Worm (Caenorhabditis elegans) whole organism, L3 larva: ENCODE results near the gene bgnt-1.5.

Experiments
- R02D3.7 ChIP-seq: fragments of 150-350 bp; optimal IDR thresholded peaks from 2 replicates; lab custom pipeline; 2014; ENCODE audit warnings: missing biosample characterization, missing genetic modification characterization
- ZK546.5 ChIP-seq: sonication (generic microtip); optimal IDR thresholded peaks from 2 replicates; lab custom pipeline; 2017; ENCODE audit warnings: missing biosample characterization, missing genetic modification characterization
- aly-2 ChIP-seq: fragments of 150-350 bp; optimal IDR thresholded peaks from 2 replicates; lab custom pipeline; 2014; ENCODE audit warnings: missing biosample characterization, missing genetic modification characterization
- ceh-28 ChIP-seq: fragments of 150-350 bp; optimal IDR thresholded peaks from 2 replicates; lab custom pipeline; 2014; ENCODE audit warnings: missing biosample characterization, missing genetic modification reagents, missing genetic modification characterization
- ceh-82 ChIP-seq: fragments of 150-350 bp; optimal IDR thresholded peaks from 2 replicates; lab custom pipeline; 2014; ENCODE audit warnings: missing biosample characterization, missing genetic modification characterization
- ceh-9 ChIP-seq: sonication (generic microtip); optimal IDR thresholded peaks from 2 replicates; lab custom pipeline; 2018; ENCODE audit warnings: missing biosample characterization, missing genetic modification characterization
- egl-27 ChIP-seq: sonication (generic microtip); optimal IDR thresholded peaks from 4 replicates; lab custom pipeline; 2017; ENCODE audit warnings: missing biosample characterization, missing genetic modification reagents, missing genetic modification characterization
- egl-5 ChIP-seq: fragments of 150-350 bp; optimal IDR thresholded peaks from 2 replicates; lab custom pipeline; 2017; ENCODE audit warnings: missing biosample characterization, missing genetic modification reagents, missing genetic modification characterization, inconsistent platforms
- elt-1 ChIP-seq: fragments of 150-350 bp; optimal IDR thresholded peaks from 2 replicates; lab custom pipeline; 2014; ENCODE audit warnings: missing biosample characterization, missing genetic modification characterization
- elt-2 ChIP-seq: sonication (generic microtip); optimal IDR thresholded peaks from 2 replicates; lab custom pipeline; 2016; ENCODE audit warnings: missing genetic modification reagents, mild to moderate bottlenecking, missing genetic modification characterization, missing compliant biosample characterization
- elt-3 ChIP-seq, 3 experiments: fragments of 150-350 bp in 1 of 3; sonication (generic microtip) in 2 of 3; optimal IDR thresholded peaks; 2 replicates in 2 of 3; 4 replicates in 1 of 3; lab custom pipeline; 2014 to 2017; ENCODE audit warnings: missing biosample characterization in 3 of 3, missing genetic modification characterization in 3 of 3
- eor-1 ChIP-seq, 2 experiments: fragments of 150-350 bp; optimal IDR thresholded peaks; 2 replicates each; lab custom pipeline; 2014 to 2018; ENCODE audit warnings: missing biosample characterization in 2 of 2, missing genetic modification characterization in 2 of 2
- fkh-10 ChIP-seq: sonication (generic microtip); optimal IDR thresholded peaks from 2 replicates; lab custom pipeline; 2017; ENCODE audit warnings: missing biosample characterization, missing genetic modification reagents, missing genetic modification characterization
- fos-1 ChIP-seq: fragments of 150-350 bp; optimal IDR thresholded peaks from 2 replicates; lab custom pipeline; 2014; ENCODE audit warnings: missing biosample characterization, missing genetic modification characterization
- jun-1 ChIP-seq: fragments of 150-350 bp; optimal IDR thresholded peaks from 2 replicates; lab custom pipeline; 2014; ENCODE audit warnings: missing biosample characterization, missing genetic modification reagents, missing genetic modification characterization
- lin-15B ChIP-seq: fragments of 150-350 bp; optimal IDR thresholded peaks from 2 replicates; lab custom pipeline; 2014; ENCODE audit warnings: missing biosample characterization, missing genetic modification characterization
- lin-39 ChIP-seq: fragments of 150-350 bp; optimal IDR thresholded peaks from 2 replicates; lab custom pipeline; 2018; ENCODE audit warnings: missing biosample characterization, missing genetic modification reagents, missing genetic modification characterization
- mdl-1 ChIP-seq: fragments of 150-350 bp; optimal IDR thresholded peaks from 2 replicates; lab custom pipeline; 2014; ENCODE audit warnings: missing biosample characterization, missing genetic modification characterization
- mml-1 ChIP-seq: fragments of 150-350 bp; sonication (generic microtip); optimal IDR thresholded peaks from 3 replicates; lab custom pipeline; 2014; ENCODE audit warnings: missing biosample characterization, missing genetic modification characterization
- nhr-12 ChIP-seq: fragments of 150-350 bp; optimal IDR thresholded peaks from 2 replicates; lab custom pipeline; 2014; ENCODE audit warnings: missing biosample characterization, missing genetic modification characterization
- nhr-23 ChIP-seq: fragments of 150-350 bp; optimal IDR thresholded peaks from 2 replicates; lab custom pipeline; 2014; ENCODE audit warnings: missing biosample characterization, missing genetic modification reagents, missing genetic modification characterization
- nhr-25 ChIP-seq: sonication (generic microtip); optimal IDR thresholded peaks from 2 replicates; lab custom pipeline; 2017; ENCODE audit warnings: missing biosample characterization, missing genetic modification characterization
- nhr-28 ChIP-seq: fragments of 150-350 bp; optimal IDR thresholded peaks from 2 replicates; lab custom pipeline; 2014; ENCODE audit warnings: missing biosample characterization, missing genetic modification characterization
- nhr-43 ChIP-seq: sonication (generic microtip); optimal IDR thresholded peaks from 2 replicates; lab custom pipeline; 2016; ENCODE audit warnings: mild to moderate bottlenecking, missing genetic modification characterization, missing compliant biosample characterization; ENCODE audit not compliant: poor library complexity, severe bottlenecking
- nhr-67 ChIP-seq: fragments of 150-350 bp; optimal IDR thresholded peaks from 2 replicates; lab custom pipeline; 2014; ENCODE audit warnings: missing biosample characterization, missing genetic modification characterization
- nhr-76 ChIP-seq: fragments of 150-350 bp; sonication (generic microtip); optimal IDR thresholded peaks from 5 replicates; lab custom pipeline; 2014; ENCODE audit warnings: missing biosample characterization, missing genetic modification characterization
- nhr-77 ChIP-seq: fragments of 150-350 bp; optimal IDR thresholded peaks from 2 replicates; lab custom pipeline; 2014; ENCODE audit warnings: missing biosample characterization, missing genetic modification characterization
- pha-4 ChIP-seq: fragments of 150-350 bp; optimal IDR thresholded peaks from 2 replicates; lab custom pipeline; 2014; ENCODE audit warnings: missing biosample characterization, missing genetic modification reagents, missing genetic modification characterization
- pqm-1 ChIP-seq: fragments of 150-350 bp; optimal IDR thresholded peaks from 2 replicates; lab custom pipeline; 2017; ENCODE audit warnings: missing biosample characterization, missing genetic modification characterization, inconsistent platforms
- sea-2 ChIP-seq: fragments of 150-350 bp; sonication (generic microtip); optimal IDR thresholded peaks from 4 replicates; lab custom pipeline; 2014; ENCODE audit warnings: missing biosample characterization, missing genetic modification reagents, missing genetic modification characterization
- skn-1 ChIP-seq: fragments of 150-350 bp; optimal IDR thresholded peaks from 2 replicates; lab custom pipeline; 2014; ENCODE audit warnings: missing biosample characterization, missing genetic modification characterization
- snpc-4 ChIP-seq: fragments of 150-350 bp; optimal IDR thresholded peaks from 2 replicates; lab custom pipeline; 2014; ENCODE audit warnings: missing biosample characterization, missing genetic modification characterization
- tbx-2 ChIP-seq: sonication (generic microtip); optimal IDR thresholded peaks from 2 replicates; lab custom pipeline; 2016; ENCODE audit warnings: mild to moderate bottlenecking, missing genetic modification characterization, missing compliant biosample characterization
- unc-39 ChIP-seq: sonication (generic microtip); optimal IDR thresholded peaks from 4 replicates; lab custom pipeline; 2017; ENCODE audit warnings: missing biosample characterization, missing genetic modification characterization
- unc-62 ChIP-seq: fragments of 150-350 bp; sonication (generic microtip); optimal IDR thresholded peaks from 4 replicates; lab custom pipeline; 2014; ENCODE audit warnings: missing biosample characterization, missing genetic modification reagents, missing genetic modification characterization
- ztf-11 ChIP-seq: fragments of 150-350 bp; optimal IDR thresholded peaks from 2 replicates; lab custom pipeline; 2014; ENCODE audit warnings: missing biosample characterization, missing genetic modification characterization
- ztf-4 ChIP-seq: fragments of 150-350 bp; optimal IDR thresholded peaks from 2 replicates; lab custom pipeline; 2014; ENCODE audit warnings: missing biosample characterization, missing genetic modification characterization

The bgnt-1.5 gene

DNA sequence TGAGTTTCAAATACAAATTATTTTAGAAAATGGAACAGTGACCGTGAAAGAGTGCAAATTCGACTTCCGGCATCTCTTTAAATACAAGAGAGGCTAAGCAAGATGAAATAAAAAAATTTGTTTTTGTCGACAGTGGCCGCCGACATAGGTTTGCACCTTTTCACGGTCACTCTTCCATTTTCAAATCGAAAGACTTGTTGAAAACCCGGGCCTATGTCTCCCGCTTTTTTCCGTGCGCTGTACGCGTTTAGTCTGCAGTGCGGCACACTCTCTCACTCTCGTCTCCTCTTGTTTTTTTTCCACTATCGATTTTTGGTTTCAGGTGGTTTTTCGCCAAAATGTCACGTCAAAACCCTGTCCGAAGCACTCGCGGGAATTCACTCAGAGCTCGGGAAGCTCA lies 12.9 kb upstream of the bgnt-1.5 start, which contains the start of gene hpl-1:
hpl-1 (plus strand) TSS at position 301 of the 400 bp plus-strand sequence.
- no peak for TF ChIP-seq lin-39
- TF ChIP-seq ceh-28 (tag; lab: Kevin White, UChicago) = peak; percentile 38
- TF ChIP-seq, all 47 proteins: peak for 1

DNA sequence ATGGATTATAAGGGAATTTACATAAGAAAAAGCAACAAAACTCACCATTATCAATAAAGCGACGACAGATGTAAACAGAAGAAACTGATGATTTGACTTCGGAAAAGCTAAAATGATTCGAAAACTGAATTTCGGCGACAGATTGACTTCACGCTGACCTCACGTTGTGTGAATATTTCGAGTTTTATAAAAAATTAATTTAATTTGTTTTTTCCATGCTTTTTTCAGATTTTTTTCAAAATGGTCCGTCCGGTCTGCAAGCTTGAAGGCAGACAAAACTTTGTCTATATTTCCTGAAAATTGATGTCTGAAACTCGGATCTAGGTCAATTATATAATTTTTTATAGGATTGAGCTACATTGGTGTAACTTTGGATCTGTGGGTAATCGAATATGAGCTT lies 10.1 kb upstream of the bgnt-1.5 start, which contains the start of gene K08H2.5:
K08H2.5 (minus strand) TSS at position 101 of the 400 bp plus-strand sequence.
- TF ChIP-seq tbx-2 (no peak), aly-2 (tag; lab: Kevin White, UChicago) (no peak), nhr-67 (no peak), fkh-10 (GFP tag; lab: Kevin White, UChicago) (no peak), nhr-23 (tag; lab: Kevin White, UChicago) (no peak), nhr-25 (tag; lab: Kevin White, UChicago) (no peak), skn-1 (tag; lab: Kevin White, UChicago) (no peak), unc-62 (GFP tag; lab: Kevin White, UChicago) (no peak), nhr-43 (tag; lab: Kevin White, UChicago) (no peak), egl-27 (tag; lab: Kevin White, UChicago) (no peak), R02D3.7 (tag; lab: Kevin White, UChicago) (no peak), egl-5 (no peak), nhr-76 (no peak), pqm-1 (tag; lab: Kevin White, UChicago) (no peak), ztf-4 (no peak), fos-1 (tag; lab: Kevin White, UChicago) (no peak)

DNA sequence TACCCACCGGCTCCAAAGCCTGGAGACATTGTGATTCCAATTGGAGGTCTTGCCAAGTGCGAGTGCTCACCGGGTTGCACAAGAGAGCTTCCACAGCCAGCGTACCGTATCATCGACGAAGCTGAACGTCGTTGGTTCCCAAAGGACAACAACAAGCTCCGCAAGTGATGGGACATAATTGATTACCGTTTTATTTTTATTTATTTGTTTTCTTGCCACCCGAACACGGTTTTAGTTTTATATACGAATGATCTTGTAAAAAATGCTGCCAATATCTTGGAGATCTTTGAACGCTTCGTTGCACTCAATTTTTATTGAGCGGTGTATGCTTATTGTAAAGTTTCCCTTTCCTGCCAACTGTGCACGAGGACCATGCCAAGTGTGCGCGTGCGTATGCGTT lies 6.0 kb upstream of the bgnt-1.5 start, which contains the start of gene K08H2.4:
K08H2.4 (plus strand) TSS at position 301 of the 400 bp plus-strand sequence.
- TF ChIP-seq unc-39 = no peak
- no peak for TF ChIP-seq sea-2 (GFP tag; lab: Kevin White, UChicago)
- TF ChIP-seq ztf-11 (tag; lab: Kevin White, UChicago) = no peak
- TF ChIP-seq skn-1 (tag; lab: Kevin White, UChicago) = no peak
- no peak for TF ChIP-seq nhr-67
- no peak for TF ChIP-seq elt-1
- no peak for TF ChIP-seq snpc-4 (tag; lab: Kevin White, UChicago)
- no peak for TF ChIP-seq elt-2 (tag; lab: Kevin White, UChicago)
- no peak for TF ChIP-seq mml-1 (tag; lab: Kevin White, UChicago)
- no peak for TF ChIP-seq nhr-77
- TF ChIP-seq jun-1 (tag; lab: Kevin White, UChicago) = no peak
- no peak for TF ChIP-seq tbx-2
- no peak for TF ChIP-seq nhr-25 (tag; lab: Kevin White, UChicago)
- TF ChIP-seq ztf-4 = no peak
- TF ChIP-seq pha-4 = no peak
- no peak for TF ChIP-seq egl-5
- TF ChIP-seq elt-3 (tag; optimal IDR thresholded peaks at IDR 0.05; lab: Kevin White, UChicago) = no peak
- no peak for TF ChIP-seq aly-2 (tag; lab: Kevin White, UChicago)
- no peak for TF ChIP-seq ceh-28 (tag; lab: Kevin White, UChicago)

DNA sequence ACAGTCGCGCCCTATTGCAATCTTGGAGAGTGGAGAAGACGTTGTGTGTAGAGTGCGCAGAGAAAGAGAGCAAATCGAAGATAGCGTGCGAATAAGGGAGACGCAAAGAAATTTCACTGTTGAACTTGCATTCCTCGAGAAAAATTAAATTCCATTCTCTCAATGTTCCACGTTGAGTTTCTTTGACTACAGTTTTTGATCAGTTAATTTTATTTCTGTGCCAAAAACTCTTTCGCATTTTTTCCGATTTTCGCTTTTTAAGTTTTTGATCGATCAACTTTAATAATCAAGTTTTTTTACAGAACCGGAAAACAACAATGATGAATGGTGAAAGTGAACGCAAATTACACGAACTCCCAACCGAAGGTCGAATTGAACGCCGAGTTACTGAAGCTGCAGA lies 4.9 kb upstream of the bgnt-1.5 start, which contains the start of gene K08H2.3:
K08H2.3 (plus strand) TSS at position 301 of the 400 bp plus-strand sequence.
- TF ChIP-seq lin-15B (tag; lab: Kevin White, UChicago) = peak; percentile 22
- TF ChIP-seq ceh-9 (tag; lab: Kevin White, UChicago) = no peak
- TF ChIP-seq nhr-25 (tag; lab: Kevin White, UChicago) = no peak
- TF ChIP-seq jun-1 (tag; lab: Kevin White, UChicago) = no peak
- TF ChIP-seq, all 47 proteins: peak for 1

DNA sequence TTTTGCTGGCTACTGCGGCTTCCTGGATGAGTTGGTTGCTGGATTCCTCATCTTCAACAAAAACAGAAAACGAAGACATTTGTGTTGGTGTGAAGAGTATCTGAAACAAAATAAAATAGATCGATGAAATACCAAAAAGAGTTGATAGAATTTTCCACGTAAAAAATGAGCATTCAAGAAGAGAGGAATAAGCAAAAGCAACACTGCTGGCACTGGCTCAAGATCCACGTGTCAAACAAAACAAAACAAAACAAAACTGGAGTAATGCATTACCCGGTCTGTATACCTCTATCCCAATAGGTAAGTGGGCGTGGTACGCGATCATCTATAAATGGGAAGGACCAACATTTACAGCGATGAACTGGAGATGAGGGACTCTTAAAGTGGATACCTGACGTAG lies 2.7 kb upstream of the bgnt-1.5 start, which contains the start of gene K08H2.2:
K08H2.2 (minus strand) TSS at position 101 of the 400 bp plus-strand sequence.
- TF ChIP-seq nhr-28 (tag; lab: Kevin White, UChicago) = no peak
- TF ChIP-seq nhr-76 = no peak
- TF ChIP-seq nhr-67 = no peak
- TF ChIP-seq mdl-1 (tag; lab: Kevin White, UChicago) = no peak
- TF ChIP-seq ceh-82 (tag; lab: Kevin White, UChicago) = no peak
- TF ChIP-seq ztf-4 = no peak
- TF ChIP-seq nhr-12 (tag; lab: Kevin White, UChicago) = no peak
- no peak for TF ChIP-seq nhr-77
- TF ChIP-seq snpc-4 (tag; lab: Kevin White, UChicago) = no peak
- TF ChIP-seq eor-1 (tag; optimal IDR thresholded peaks at IDR 0.05; lab: Kevin White, UChicago) = no peak
- TF ChIP-seq egl-5 = no peak
- TF ChIP-seq unc-39 = no peak
- no peak for TF ChIP-seq elt-3 (tag; optimal IDR thresholded peaks at IDR 0.05; lab: Kevin White, UChicago)
- TF ChIP-seq ZK546.5 (tag; lab: Kevin White, UChicago) = no peak
- no peak for TF ChIP-seq pqm-1 (tag; lab: Kevin White, UChicago)
- no peak for TF ChIP-seq ceh-9 (tag; lab: Kevin White, UChicago)
- TF ChIP-seq nhr-43 (tag; lab: Kevin White, UChicago) = no peak
